Worm (Caenorhabditis elegans): ENCODE results near the gene Y110A2AL.3.
A peak's percentile ranks its signal among the peaks of the same experiment; 100 is the strongest.

DNA sequence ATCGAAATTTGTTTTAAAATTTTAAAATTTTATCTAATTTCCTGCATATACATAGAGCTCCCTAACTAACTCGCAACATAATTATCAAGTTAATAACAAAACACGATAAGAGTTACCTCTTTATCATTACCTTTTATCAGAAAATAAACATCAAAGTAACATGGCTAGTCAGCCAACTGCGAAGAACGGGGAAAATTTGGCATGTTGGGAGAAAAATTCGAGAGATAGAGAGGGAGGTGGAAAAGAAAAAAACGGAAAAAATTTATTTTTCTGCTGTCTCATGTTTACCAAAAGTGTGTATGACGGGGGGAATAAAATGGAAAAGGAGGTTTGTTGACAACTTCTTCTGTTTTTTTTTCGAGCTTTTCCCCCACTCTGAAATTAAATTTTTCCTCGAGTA, 32.8 kb upstream of the Y110A2AL.3 start:
- TF ChIP-seq snpc-4 (tag; optimal IDR thresholded peaks at IDR 0.05) (no peak), gmeb-1 (tag; optimal IDR thresholded peaks at IDR 0.05) (no peak), skn-1 (tag; optimal IDR thresholded peaks at IDR 0.05) (peak; percentile 51), ceh-82 (tag; optimal IDR thresholded peaks at IDR 0.05) (no peak), nhr-237 (tag; optimal IDR thresholded peaks at IDR 0.05) (no peak), ama-1 (optimal IDR thresholded peaks at IDR 0.05) (no peak), elt-3 (tag; optimal IDR thresholded peaks at IDR 0.05) (no peak), ZK546.5 (tag; optimal IDR thresholded peaks at IDR 0.05) (no peak), ztf-11 (tag; optimal IDR thresholded peaks at IDR 0.05) (no peak), ztf-1 (GFP tag; conservative IDR thresholded peaks at IDR 0.05) (no peak), R02D3.7 (tag; optimal IDR thresholded peaks at IDR 0.05) (no peak), fos-1 (tag; optimal IDR thresholded peaks at IDR 0.05) (peak; percentile 87), F13H6.1 (tag; optimal IDR thresholded peaks at IDR 0.05) (no peak), lin-13 (GFP tag; optimal IDR thresholded peaks at IDR 0.05) (no peak)

All from whole organism, L2 larva.